Fruit fly (Drosophila melanogaster) whole organism, embryonic: ENCODE measurements around the gene Ass.

ENCODE experiments used
- Blimp-1 ChIP-seq: fragments of 200-800 bp; sonication (Bioruptor generic); optimal IDR thresholded peaks from 3 replicates; lab custom pipeline; 2018; ENCODE audit warnings: missing biosample characterization, missing genetic modification characterization, mild to moderate bottlenecking, moderate library complexity, missing genetic modification reagents
- Bteb2 ChIP-seq: fragments of 200-800 bp; sonication (Bioruptor generic); optimal IDR thresholded peaks from 2 replicates; lab custom pipeline; 2016; ENCODE audit warnings: missing biosample characterization, missing genetic modification characterization
- CG1024 ChIP-seq: fragments of 200-800 bp; sonication (Bioruptor generic); IDR thresholded peaks from 2 replicates; pipeline ENCODE4 v1.3.6; 2022; ENCODE audit warnings: missing biosample characterization, missing genetic modification characterization
- CG10543 ChIP-seq: fragments of 200-800 bp; sonication (Bioruptor generic); optimal IDR thresholded peaks from 3 replicates; lab custom pipeline; 2017; ENCODE audit warnings: missing biosample characterization, mild to moderate bottlenecking, missing genetic modification characterization, moderate library complexity
- CG12219 ChIP-seq: fragments of 200-800 bp; sonication (Bioruptor generic); optimal IDR thresholded peaks from 3 replicates; lab custom pipeline; 2018; ENCODE audit warnings: missing biosample characterization, mild to moderate bottlenecking, missing genetic modification characterization
- CG12769 ChIP-seq: fragments of 200-800 bp; sonication (Bioruptor generic); optimal IDR thresholded peaks from 2 replicates; lab custom pipeline; 2019; ENCODE audit warnings: missing biosample characterization, mild to moderate bottlenecking, missing genetic modification characterization, moderate library complexity
- CG1647 ChIP-seq: fragments of 200-800 bp; sonication (Bioruptor generic); optimal IDR thresholded peaks from 3 replicates; lab custom pipeline; 2016; ENCODE audit warnings: missing biosample characterization, missing genetic modification characterization
- CG16815 ChIP-seq: fragments of 200-800 bp; sonication (Bioruptor generic); optimal IDR thresholded peaks from 3 replicates; lab custom pipeline; 2017; ENCODE audit warnings: missing biosample characterization, mild to moderate bottlenecking, missing genetic modification characterization
- CG17802 ChIP-seq: fragments of 200-800 bp; sonication (Bioruptor generic); optimal IDR thresholded peaks from 2 replicates; lab custom pipeline; 2018; ENCODE audit warnings: missing biosample characterization, mild to moderate bottlenecking, missing genetic modification characterization, moderate library complexity
- CG17829 ChIP-seq: fragments of 200-800 bp; optimal IDR thresholded peaks from 2 replicates; lab custom pipeline; 2019; ENCODE audit warnings: missing biosample characterization, mild to moderate bottlenecking, missing genetic modification characterization, moderate library complexity
- CG17912 ChIP-seq: fragments of 200-800 bp; sonication (Bioruptor generic); optimal IDR thresholded peaks from 2 replicates; lab custom pipeline; 2018; ENCODE audit warnings: missing biosample characterization, mild to moderate bottlenecking, missing genetic modification characterization
- CG2120 ChIP-seq: fragments of 200-800 bp; sonication (Bioruptor generic); optimal IDR thresholded peaks from 3 replicates; lab custom pipeline; 2016; ENCODE audit warnings: missing biosample characterization, missing genetic modification characterization
- CG30431 ChIP-seq: fragments of 200-800 bp; sonication (Bioruptor generic); optimal IDR thresholded peaks from 2 replicates; lab custom pipeline; 2017; ENCODE audit warnings: missing biosample characterization, missing genetic modification characterization
- CG3065 ChIP-seq: fragments of 200-800 bp; sonication (Bioruptor generic); optimal IDR thresholded peaks from 2 replicates; lab custom pipeline; 2016; ENCODE audit warnings: missing biosample characterization, missing genetic modification characterization
- CG3163 ChIP-seq: fragments of 200-800 bp; sonication (Bioruptor generic); optimal IDR thresholded peaks from 3 replicates; lab custom pipeline; 2016; ENCODE audit warnings: missing biosample characterization, missing genetic modification characterization
- CG3838 ChIP-seq: fragments of 200-800 bp; sonication (Bioruptor generic); optimal IDR thresholded peaks from 3 replicates; lab custom pipeline; 2016; ENCODE audit warnings: missing biosample characterization, missing genetic modification characterization
- CG3995 ChIP-seq: fragments of 200-800 bp; sonication (Bioruptor generic); optimal IDR thresholded peaks from 3 replicates; lab custom pipeline; 2016; ENCODE audit warnings: missing biosample characterization, missing genetic modification characterization
- CG43689 ChIP-seq: fragments of 200-800 bp; sonication (Bioruptor generic); IDR thresholded peaks from 2 replicates; pipeline ENCODE4 v1.3.6; 2022; ENCODE audit warnings: missing biosample characterization, missing genetic modification characterization
- CG7928 ChIP-seq: fragments of 200-800 bp; sonication (Bioruptor generic); optimal IDR thresholded peaks from 2 replicates; lab custom pipeline; 2017; ENCODE audit warnings: missing biosample characterization, mild to moderate bottlenecking, missing genetic modification characterization
- CG8388 ChIP-seq: fragments of 200-800 bp; sonication (Bioruptor generic); optimal IDR thresholded peaks from 2 replicates; lab custom pipeline; 2019; ENCODE audit warnings: missing biosample characterization, mild to moderate bottlenecking, missing genetic modification characterization, moderate library complexity
- CHES-1-like ChIP-seq: fragments of 200-800 bp; sonication (Bioruptor generic); optimal IDR thresholded peaks from 2 replicates; lab custom pipeline; 2016; ENCODE audit warnings: missing biosample characterization, missing genetic modification characterization
- CTCF ChIP-seq: fragments of 200-800 bp; sonication (Bioruptor generic); optimal IDR thresholded peaks from 2 replicates; lab custom pipeline; 2017; ENCODE audit warnings: missing biosample characterization, mild to moderate bottlenecking, missing genetic modification characterization, moderate library complexity
- Deaf1 ChIP-seq: fragments of 200-800 bp; optimal IDR thresholded peaks from 3 replicates; lab custom pipeline; 2019; ENCODE audit warnings: missing biosample characterization, mild to moderate bottlenecking, missing genetic modification characterization, moderate library complexity
- Ets65A ChIP-seq: fragments of 200-800 bp; sonication (Bioruptor generic); peaks from one replicate; lab custom pipeline; 2016; ENCODE audit warnings: missing biosample characterization, missing genetic modification characterization
- Jarid2 ChIP-seq: fragments of 200-800 bp; sonication (Bioruptor generic); optimal IDR thresholded peaks from 3 replicates; lab custom pipeline; 2017; ENCODE audit warnings: mild to moderate bottlenecking, missing biosample characterization, missing genetic modification reagents, missing genetic modification characterization
- Max ChIP-seq: fragments of 200-800 bp; sonication (Bioruptor generic); optimal IDR thresholded peaks from 2 replicates; lab custom pipeline; 2016; ENCODE audit warnings: missing biosample characterization, mild to moderate bottlenecking, missing genetic modification characterization
- Sry-δ ChIP-seq: fragments of 200-800 bp; sonication (Bioruptor generic); optimal IDR thresholded peaks from 2 replicates; lab custom pipeline; 2016; ENCODE audit warnings: missing biosample characterization, missing genetic modification characterization
- Trl ChIP-seq, 3 experiments: fragments of >200 bp in 2 of 3; fragments of 200-800 bp in 1 of 3; sonication (Bioruptor generic) in 1 of 3; optimal IDR thresholded peaks; 2 replicates in 1 of 3; 3 replicates in 2 of 3; lab custom pipeline; 2016 to 2017; ENCODE audit warnings: missing biosample characterization in 1 of 3, missing genetic modification characterization in 1 of 3
- Vsx1 ChIP-seq: fragments of 200-800 bp; sonication (Bioruptor generic); optimal IDR thresholded peaks from 2 replicates; lab custom pipeline; 2017; ENCODE audit warnings: missing biosample characterization, mild to moderate bottlenecking, missing genetic modification characterization, missing genetic modification reagents
- chinmo ChIP-seq: fragments of 200-800 bp; sonication (Bioruptor generic); IDR thresholded peaks from 4 replicates; pipeline ENCODE4 v1.3.6; 2022; ENCODE audit warnings: missing biosample characterization, missing genetic modification characterization; ENCODE audit not compliant: partially characterized antibody
- crol ChIP-seq: fragments of 200-800 bp; sonication (Bioruptor generic); IDR thresholded peaks from 2 replicates; pipeline ENCODE4 v1.3.6; 2022; ENCODE audit warnings: missing biosample characterization, missing genetic modification characterization
- dpn ChIP-seq, 2 experiments: fragments of 200-800 bp; sonication (Bioruptor generic); optimal IDR thresholded peaks; 3 replicates each; lab custom pipeline; 2016; ENCODE audit warnings: missing biosample characterization in 2 of 2, missing genetic modification characterization in 2 of 2
- ewg ChIP-seq: fragments of 200-800 bp; sonication (Bioruptor generic); optimal IDR thresholded peaks from 3 replicates; lab custom pipeline; 2017; ENCODE audit warnings: mild to moderate bottlenecking, missing biosample characterization, missing genetic modification reagents, missing genetic modification characterization
- gce ChIP-seq: fragments of 200-800 bp; sonication (Bioruptor generic); IDR thresholded peaks from 3 replicates; pipeline ENCODE4 v1.3.6; 2022; ENCODE audit warnings: missing biosample characterization, missing genetic modification characterization
- gem ChIP-seq: fragments of 200-800 bp; sonication (Bioruptor generic); optimal IDR thresholded peaks from 2 replicates; lab custom pipeline; 2019; ENCODE audit warnings: missing biosample characterization, mild to moderate bottlenecking, missing genetic modification characterization, moderate library complexity
- gfzf ChIP-seq: fragments of 200-800 bp; sonication (Bioruptor generic); optimal IDR thresholded peaks from 2 replicates; lab custom pipeline; 2016; ENCODE audit warnings: missing biosample characterization, mild to moderate bottlenecking, missing genetic modification characterization, moderate library complexity
- gt ChIP-seq: fragments of 200-800 bp; sonication (Bioruptor generic); IDR thresholded peaks from 2 replicates; pipeline ENCODE4 v1.3.6; 2022; ENCODE audit warnings: missing biosample characterization, missing genetic modification characterization
- ken ChIP-seq: fragments of 200-800 bp; sonication (Bioruptor generic); IDR thresholded peaks from 3 replicates; pipeline ENCODE4 v1.3.6; 2022; ENCODE audit warnings: missing biosample characterization, missing genetic modification characterization
- nerfin-1 ChIP-seq: fragments of 200-800 bp; sonication (Bioruptor generic); optimal IDR thresholded peaks from 3 replicates; lab custom pipeline; 2019; ENCODE audit warnings: missing biosample characterization, mild to moderate bottlenecking, missing genetic modification characterization, moderate library complexity
- otp ChIP-seq: fragments of 200-800 bp; sonication (Bioruptor generic); IDR thresholded peaks from 3 replicates; pipeline ENCODE4, ENCODE4 v1.3.6; 2022; ENCODE audit warnings: missing biosample characterization, missing genetic modification characterization
- pita ChIP-seq: fragments of 200-800 bp; sonication (Bioruptor generic); optimal IDR thresholded peaks from 2 replicates; lab custom pipeline; 2017; ENCODE audit warnings: missing biosample characterization, mild to moderate bottlenecking, missing genetic modification characterization
- row ChIP-seq: fragments of 200-800 bp; sonication (Bioruptor generic); IDR thresholded peaks from 3 replicates; pipeline ENCODE4 v1.3.6; 2022; ENCODE audit warnings: missing biosample characterization, missing genetic modification characterization
- sim ChIP-seq: fragments of 200-800 bp; sonication (Bioruptor generic); IDR thresholded peaks from 2 replicates; pipeline ENCODE4 v1.3.6; 2022; ENCODE audit warnings: missing biosample characterization, missing genetic modification characterization
- tgo ChIP-seq: fragments of 200-800 bp; sonication (Bioruptor generic); IDR thresholded peaks from 3 replicates; pipeline ENCODE4 v1.3.6; 2022; ENCODE audit warnings: missing biosample characterization, missing genetic modification characterization

Gene Ass

DNA sequence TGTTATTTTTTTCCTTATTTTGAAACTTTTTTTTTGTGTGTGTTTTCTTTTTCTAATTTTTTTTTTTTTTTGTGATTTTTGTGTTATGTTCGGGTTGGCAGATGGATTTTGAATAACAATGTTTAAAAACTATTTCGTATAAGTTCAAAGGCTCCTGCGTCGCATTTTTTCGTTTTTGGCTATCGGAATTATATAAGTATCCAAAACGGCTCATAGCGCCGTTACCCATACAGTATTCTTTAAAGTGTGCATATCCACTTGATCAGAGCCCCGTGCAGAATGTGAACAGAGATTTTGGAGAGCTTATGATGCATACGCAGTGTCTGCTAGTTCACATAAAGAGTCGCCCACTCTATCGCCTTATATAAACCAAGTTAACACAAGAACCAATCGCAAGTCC, 16.4 kb downstream of the Ass start, which contains the start of gene sowi (continued):
- no peak for TF ChIP-seq CG1024 (GFP tag; lab: Robert Waterston, UW)
- no peak for TF ChIP-seq Blimp-1 (GFP tag; lab: Kevin White, UChicago)
- no peak for TF ChIP-seq ken (GFP tag; lab: Robert Waterston, UW)

DNA sequence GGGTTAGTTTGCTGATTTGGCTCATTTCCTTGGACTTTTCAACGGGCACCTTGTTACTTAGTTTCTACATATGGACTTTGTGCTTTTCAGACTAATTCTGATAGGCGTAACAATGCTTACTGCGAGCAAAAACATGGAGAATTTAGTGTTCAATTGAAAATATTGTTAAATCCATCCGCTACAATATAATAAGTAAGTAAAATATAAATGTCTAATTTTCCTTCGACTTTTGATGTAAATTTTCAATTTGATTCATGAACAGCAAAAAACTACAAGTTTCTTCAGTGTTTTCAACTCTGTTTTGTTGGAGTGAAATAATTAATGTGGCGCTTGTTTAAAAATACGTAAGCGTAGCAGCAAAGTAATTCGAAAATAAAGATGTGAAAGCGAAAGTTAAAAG, 35.4 kb downstream of the Ass start, which contains the start of gene glob2:
Gene glob2, minus strand, starts transcription at position 101 of the 400 bp plus-strand sequence.
- TF ChIP-seq gfzf (no peak), CG12769 (no peak), ewg (GFP tag; lab: Kevin White, UChicago) (no peak), CG17829 (tag; lab: Kevin White, UChicago) (no peak), gem (tag; lab: Kevin White, UChicago) (no peak), row (no peak), CG1647 (no peak)
- TF ChIP-seq, all 482 proteins: peak for 0

DNA sequence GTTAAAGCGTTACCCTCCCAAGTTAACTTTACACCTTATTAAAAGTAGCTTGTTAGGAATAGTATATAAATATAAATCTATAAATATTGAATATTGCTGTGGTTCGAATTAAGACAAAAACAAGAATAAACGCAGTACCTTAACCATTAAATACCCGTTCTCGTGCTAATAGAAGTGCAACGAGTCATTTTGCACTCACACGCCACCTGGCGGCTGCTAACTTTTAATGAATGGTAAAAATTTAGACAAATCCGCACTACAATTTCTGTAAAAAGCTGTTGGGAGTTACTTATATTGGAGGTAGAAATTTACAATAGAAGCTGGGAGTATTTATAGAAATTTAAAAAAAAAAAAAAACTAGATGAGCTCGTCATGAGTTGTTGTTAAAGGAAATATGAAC, 39.1 kb downstream of the Ass start:
- TF ChIP-seq CG16815 (GFP tag; lab: Kevin White, UChicago) (no peak), Sry-δ (GFP tag; lab: Kevin White, UChicago) (no peak), gce (GFP tag; lab: Robert Waterston, UW) (no peak), CTCF (GFP tag; lab: Kevin White, UChicago) (peak; percentile 57)

DNA sequence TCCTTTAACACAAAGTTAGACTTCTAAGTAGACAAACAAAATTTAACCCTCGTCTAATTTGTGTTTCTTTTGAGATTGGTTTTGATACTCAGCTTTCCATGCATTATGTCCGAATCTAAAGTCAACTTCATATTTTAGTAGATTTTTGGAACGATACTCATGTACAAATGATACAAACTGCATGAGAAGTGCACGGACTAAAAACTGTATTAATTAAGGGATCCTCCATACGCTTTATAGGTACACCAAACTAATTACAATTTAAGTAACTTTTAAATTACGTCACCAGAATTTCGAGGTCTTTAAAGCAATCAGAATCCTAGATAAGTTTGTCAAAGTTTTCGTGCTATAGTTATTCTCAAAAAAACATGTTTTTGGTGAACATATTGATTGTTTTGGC, 43.3 kb downstream of the Ass start, which contains the start of gene CG31482:
Gene CG31482, plus strand, starts transcription at position 301 of the 400 bp plus-strand sequence.
- TF ChIP-seq nerfin-1 (tag; lab: Kevin White, UChicago) (no peak), pita (no peak), Vsx1 (GFP tag; lab: Kevin White, UChicago) (no peak)

DNA sequence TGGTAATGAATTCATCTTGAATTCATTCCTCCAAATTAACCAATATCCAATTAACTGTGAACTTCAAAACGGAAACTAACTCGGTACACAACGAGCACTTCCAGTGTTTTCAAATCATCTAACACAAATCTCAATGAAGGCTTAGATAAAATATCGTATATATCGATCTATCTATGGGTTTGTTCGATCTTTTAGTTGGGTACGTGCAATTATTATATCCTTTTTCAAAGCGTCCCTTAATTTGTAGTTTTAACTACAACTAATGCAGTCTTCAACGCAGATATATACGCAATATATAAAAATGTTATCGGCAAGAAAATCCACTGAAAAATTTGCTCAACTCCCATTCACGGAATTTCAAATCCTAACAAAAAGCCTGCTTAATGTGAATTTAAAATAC, 46.3 kb downstream of the Ass start, which contains the start of gene CG1138:
Gene CG1138, minus strand, starts transcription at position 101 of the 400 bp plus-strand sequence.
- TF ChIP-seq CG7928: no peak
- no peak for TF ChIP-seq CG12219
- TF ChIP-seq CG43689 (GFP tag; lab: Robert Waterston, UW): no peak
- TF ChIP-seq sim (GFP tag; lab: Robert Waterston, UW): no peak
- TF ChIP-seq dpn (GFP tag; optimal IDR thresholded peaks at IDR 0.05; lab: Kevin White, UChicago): no peak
- TF ChIP-seq CG3838 (GFP tag; lab: Kevin White, UChicago): no peak
- TF ChIP-seq CG17802: no peak
- no peak for TF ChIP-seq Bteb2 (GFP tag; lab: Kevin White, UChicago)
- TF ChIP-seq tgo: no peak
- TF ChIP-seq CG3065 (GFP tag; lab: Kevin White, UChicago): no peak

DNA sequence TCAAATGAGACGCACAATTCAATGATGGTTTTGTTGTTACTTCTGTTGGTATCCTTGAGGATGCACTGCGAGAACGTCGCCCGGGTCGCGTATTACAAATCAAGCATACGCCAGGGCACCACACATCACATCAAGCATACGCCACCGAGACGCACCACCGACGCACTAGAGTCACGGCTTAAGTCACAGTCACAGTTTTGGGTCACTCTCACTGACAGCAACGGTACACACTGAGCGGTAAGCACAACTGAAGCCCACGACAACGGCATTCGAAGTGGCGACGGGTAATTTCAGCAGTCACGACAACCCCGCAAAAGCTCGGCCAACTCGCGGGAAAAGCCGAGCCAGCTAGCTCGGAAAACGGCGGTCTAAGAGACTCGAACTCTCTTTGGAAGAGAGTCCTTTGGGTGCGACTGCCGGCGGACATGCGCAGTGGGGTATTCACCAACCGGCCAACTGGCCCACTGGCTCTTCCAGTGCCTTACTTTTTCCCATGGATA, 51.1 kb downstream of the Ass start, which contains the start of gene dpr11:
Gene dpr11, minus strand, starts transcription at position 263 of the 500 bp plus-strand sequence.
- TF ChIP-seq chinmo (GFP tag; lab: Robert Waterston, UW) (0 out of 4 replicates have a peak, but pooled peaks have one; percentile 19), CG8388 (no peak), Jarid2 (GFP tag; lab: Kevin White, UChicago) (peak; percentile 76), gt (GFP tag; lab: Robert Waterston, UW) (no peak), otp (GFP tag; lab: Robert Waterston, UW) (no peak), CG2120 (GFP tag; lab: Kevin White, UChicago) (no peak), CG17912 (no peak), CG10543 (GFP tag; lab: Kevin White, UChicago) (no peak), Trl (optimal IDR thresholded peaks at IDR 0.05; lab: Kevin White, UChicago) (peak; percentile 3 to 31), Trl (GFP tag; optimal IDR thresholded peaks at IDR 0.05; lab: Kevin White, UChicago) (no peak), Ets65A (peak; percentile 14), CG3163 (GFP tag; lab: Kevin White, UChicago) (peak; percentile 81), Max (no peak), CHES-1-like (GFP tag; lab: Kevin White, UChicago) (no peak), CG3995 (peak; percentile 94), crol (GFP tag; lab: Robert Waterston, UW) (no peak), ewg (GFP tag; lab: Kevin White, UChicago) (peak; percentile 60), Deaf1 (peak; percentile 92), CG30431 (GFP tag; lab: Kevin White, UChicago) (no peak)
